Fruit fly (Drosophila melanogaster) whole organism, embryonic: ENCODE data around the gene CG15772.

Experiments used
- Abd-B ChIP-seq: fragments of 200-800 bp; sonication (Bioruptor generic); optimal IDR thresholded peaks from 2 replicates; lab custom pipeline; 2018; ENCODE audit warnings: missing biosample characterization, mild to moderate bottlenecking, missing genetic modification characterization, moderate library complexity
- Adf1 ChIP-seq: fragments of 200-800 bp; sonication (Bioruptor generic); IDR thresholded peaks from 2 replicates; pipeline ENCODE4 v1.3.6; 2022; ENCODE audit warnings: missing biosample characterization, missing genetic modification characterization
- CG10209 ChIP-seq: fragments of 200-800 bp; sonication (Bioruptor generic); optimal IDR thresholded peaks from 3 replicates; lab custom pipeline; 2017; ENCODE audit warnings: missing biosample characterization, mild to moderate bottlenecking, missing genetic modification characterization, missing genetic modification reagents
- CG10979 ChIP-seq: fragments of 200-800 bp; sonication (Bioruptor generic); optimal IDR thresholded peaks from 2 replicates; lab custom pipeline; 2018; ENCODE audit warnings: missing biosample characterization, mild to moderate bottlenecking, missing genetic modification characterization, moderate library complexity
- CG11696 ChIP-seq: fragments of 200-800 bp; sonication (Bioruptor generic); IDR thresholded peaks from 2 replicates; pipeline ENCODE4 v1.3.6; 2022; ENCODE audit warnings: missing biosample characterization, missing genetic modification characterization
- CG12104 ChIP-seq: fragments of 200-800 bp; sonication (Bioruptor generic); optimal IDR thresholded peaks from 3 replicates; lab custom pipeline; 2016; ENCODE audit warnings: missing biosample characterization, missing genetic modification characterization
- CG14014 ChIP-seq: fragments of 200-800 bp; sonication (Bioruptor generic); IDR thresholded peaks from 2 replicates; pipeline ENCODE4 v1.3.6; 2022; ENCODE audit warnings: missing biosample characterization, missing genetic modification characterization
- CG17328 ChIP-seq: fragments of 200-800 bp; sonication (Bioruptor generic); IDR thresholded peaks from 2 replicates; pipeline ENCODE4 v1.3.6; 2022; ENCODE audit warnings: missing biosample characterization, missing genetic modification characterization
- CG17829 ChIP-seq: fragments of 200-800 bp; optimal IDR thresholded peaks from 2 replicates; lab custom pipeline; 2019; ENCODE audit warnings: missing biosample characterization, mild to moderate bottlenecking, missing genetic modification characterization, moderate library complexity
- CG18262 ChIP-seq: fragments of 200-800 bp; optimal IDR thresholded peaks from 3 replicates; lab custom pipeline; 2019; ENCODE audit warnings: missing biosample characterization, mild to moderate bottlenecking, missing genetic modification characterization, moderate library complexity
- CG2202 ChIP-seq: fragments of 200-800 bp; sonication (Bioruptor generic); optimal IDR thresholded peaks from 2 replicates; lab custom pipeline; 2018; ENCODE audit warnings: missing biosample characterization, mild to moderate bottlenecking, missing genetic modification characterization
- CG30403 ChIP-seq: fragments of 200-800 bp; sonication (Bioruptor generic); optimal IDR thresholded peaks from 3 replicates; lab custom pipeline; 2016; ENCODE audit warnings: missing biosample characterization, missing genetic modification characterization
- CG3065 ChIP-seq: fragments of 200-800 bp; sonication (Bioruptor generic); optimal IDR thresholded peaks from 2 replicates; lab custom pipeline; 2016; ENCODE audit warnings: missing biosample characterization, missing genetic modification characterization
- CG31224 ChIP-seq: fragments of 200-800 bp; sonication (Bioruptor generic); IDR thresholded peaks from 2 replicates; pipeline ENCODE4 v1.3.6; 2022; ENCODE audit warnings: missing biosample characterization, missing genetic modification characterization
- CG3847 ChIP-seq: fragments of 200-800 bp; sonication (Bioruptor generic); IDR thresholded peaks from 2 replicates; pipeline ENCODE4 v1.3.6; 2022; ENCODE audit warnings: missing biosample characterization, missing genetic modification characterization
- CG6813 ChIP-seq: fragments of 200-800 bp; sonication (Bioruptor generic); optimal IDR thresholded peaks from 2 replicates; lab custom pipeline; 2017; ENCODE audit warnings: missing biosample characterization, missing genetic modification characterization, mild to moderate bottlenecking, moderate library complexity, missing genetic modification reagents
- CG7556 ChIP-seq: fragments of 200-800 bp; sonication (Bioruptor generic); optimal IDR thresholded peaks from 2 replicates; lab custom pipeline; 2017; ENCODE audit warnings: missing biosample characterization, mild to moderate bottlenecking, missing genetic modification characterization
- CG8944 ChIP-seq: fragments of 200-800 bp; sonication (Bioruptor generic); optimal IDR thresholded peaks from 3 replicates; lab custom pipeline; 2016; ENCODE audit warnings: missing biosample characterization, missing genetic modification characterization
- E2f2 ChIP-seq: fragments of 200-800 bp; sonication (Bioruptor generic); IDR thresholded peaks from 2 replicates; pipeline ENCODE4 v1.3.6; 2022; ENCODE audit warnings: missing biosample characterization, missing genetic modification characterization
- Fer1 ChIP-seq: fragments of 200-800 bp; sonication (Bioruptor generic); optimal IDR thresholded peaks from 2 replicates; lab custom pipeline; 2017; ENCODE audit warnings: missing biosample characterization, mild to moderate bottlenecking, missing genetic modification characterization
- Hr3 ChIP-seq: fragments of 200-800 bp; sonication (Bioruptor generic); optimal IDR thresholded peaks from 3 replicates; lab custom pipeline; 2016; ENCODE audit warnings: missing biosample characterization, missing genetic modification characterization
- Hr51 ChIP-seq, 2 experiments: fragments of 200-800 bp; sonication (Bioruptor generic); optimal IDR thresholded peaks; 2 replicates in 1 of 2; 3 replicates in 1 of 2; lab custom pipeline; 2016 to 2018; ENCODE audit warnings: missing biosample characterization in 2 of 2, missing genetic modification characterization in 2 of 2, mild to moderate bottlenecking in 1 of 2, moderate library complexity in 1 of 2
- Lim3 ChIP-seq: fragments of 200-800 bp; sonication (Bioruptor generic); IDR thresholded peaks from 2 replicates; pipeline ENCODE4 v1.3.6; 2022; ENCODE audit warnings: missing biosample characterization, missing genetic modification characterization
- MESR4 ChIP-seq: fragments of 200-800 bp; sonication (Bioruptor generic); optimal IDR thresholded peaks from 2 replicates; lab custom pipeline; 2018; ENCODE audit warnings: missing biosample characterization, mild to moderate bottlenecking, missing genetic modification characterization, moderate library complexity
- MTF-1 ChIP-seq: fragments of 200-800 bp; sonication (Bioruptor generic); optimal IDR thresholded peaks from 2 replicates; lab custom pipeline; 2018; ENCODE audit warnings: missing biosample characterization, mild to moderate bottlenecking, missing genetic modification characterization, borderline replicate concordance
- Med ChIP-seq: fragments of 200-800 bp; sonication (Bioruptor generic); peaks from one replicate; lab custom pipeline; 2016; ENCODE audit warnings: missing biosample characterization, missing genetic modification characterization, mild to moderate bottlenecking, inconsistent platforms, moderate library complexity
- Ptx1 ChIP-seq: fragments of 200-800 bp; sonication (Bioruptor generic); IDR thresholded peaks from 2 replicates; pipeline ENCODE4 v1.3.6; 2022; ENCODE audit warnings: missing biosample characterization, missing genetic modification characterization
- Rfx ChIP-seq: fragments of 200-800 bp; sonication (Bioruptor generic); IDR thresholded peaks from 2 replicates; pipeline ENCODE4 v1.3.6; 2022; ENCODE audit warnings: missing biosample characterization, missing genetic modification characterization
- Taf1 ChIP-seq: fragments of 200-800 bp; sonication (Bioruptor generic); IDR thresholded peaks from 2 replicates; pipeline ENCODE4 v1.3.6; 2022; ENCODE audit warnings: missing biosample characterization, missing genetic modification characterization
- Vsx1 ChIP-seq: fragments of 200-800 bp; sonication (Bioruptor generic); optimal IDR thresholded peaks from 2 replicates; lab custom pipeline; 2017; ENCODE audit warnings: missing biosample characterization, mild to moderate bottlenecking, missing genetic modification characterization, missing genetic modification reagents
- Xbp1 ChIP-seq: fragments of 200-800 bp; sonication (Bioruptor generic); optimal IDR thresholded peaks from 3 replicates; lab custom pipeline; 2016; ENCODE audit warnings: missing biosample characterization, mild to moderate bottlenecking, missing genetic modification characterization
- Xrp1 ChIP-seq: fragments of 200-800 bp; sonication (Bioruptor generic); IDR thresholded peaks from 2 replicates; pipeline ENCODE4 v1.3.6; 2022; ENCODE audit warnings: missing biosample characterization, missing genetic modification characterization
- ash1 ChIP-seq: fragments of 200-800 bp; sonication (Bioruptor generic); optimal IDR thresholded peaks from 2 replicates; lab custom pipeline; 2018; ENCODE audit warnings: missing biosample characterization, mild to moderate bottlenecking, missing genetic modification characterization
- ci ChIP-seq: fragments of 200-800 bp; sonication (Bioruptor generic); IDR thresholded peaks from 3 replicates; pipeline ENCODE4 v1.3.6; 2022; ENCODE audit warnings: missing biosample characterization, missing genetic modification characterization
- dmrt99B ChIP-seq: fragments of 200-800 bp; sonication (Bioruptor generic); optimal IDR thresholded peaks from 2 replicates; lab custom pipeline; 2018; ENCODE audit warnings: missing biosample characterization, mild to moderate bottlenecking, missing genetic modification characterization, moderate library complexity
- ems ChIP-seq: fragments of 200-800 bp; sonication (Bioruptor generic); optimal IDR thresholded peaks from 3 replicates; lab custom pipeline; 2016; ENCODE audit warnings: missing biosample characterization, missing genetic modification characterization
- exex ChIP-seq: fragments of 200-800 bp; sonication (Bioruptor generic); optimal IDR thresholded peaks from 4 replicates; lab custom pipeline; 2018; ENCODE audit warnings: missing biosample characterization, mild to moderate bottlenecking, missing genetic modification characterization, moderate library complexity
- ftz-f1 ChIP-seq: fragments of 200-800 bp; sonication (Bioruptor generic); optimal IDR thresholded peaks from 2 replicates; lab custom pipeline; 2016; ENCODE audit warnings: missing biosample characterization, missing genetic modification characterization
- grau ChIP-seq: fragments of 200-800 bp; optimal IDR thresholded peaks from 3 replicates; lab custom pipeline; 2019; ENCODE audit warnings: missing biosample characterization, mild to moderate bottlenecking, missing genetic modification characterization, moderate library complexity
- gsb ChIP-seq: fragments of 200-800 bp; sonication (Bioruptor generic); IDR thresholded peaks from 2 replicates; pipeline ENCODE4 v1.3.6; 2022; ENCODE audit warnings: missing biosample characterization, missing genetic modification characterization
- jumu ChIP-seq: fragments of 200-800 bp; sonication (Bioruptor generic); optimal IDR thresholded peaks from 3 replicates; lab custom pipeline; 2016; ENCODE audit warnings: missing biosample characterization, missing genetic modification characterization
- lmd ChIP-seq: fragments of 200-800 bp; sonication (Bioruptor generic); IDR thresholded peaks from 2 replicates; pipeline ENCODE4 v1.3.6; 2022; ENCODE audit warnings: missing biosample characterization, missing genetic modification characterization
- maf-S ChIP-seq: fragments of 200-800 bp; sonication (Bioruptor generic); optimal IDR thresholded peaks from 2 replicates; lab custom pipeline; 2016; ENCODE audit warnings: missing biosample characterization, missing genetic modification characterization
- oc ChIP-seq: fragments of 200-800 bp; sonication (Bioruptor generic); optimal IDR thresholded peaks from 2 replicates; lab custom pipeline; 2018; ENCODE audit warnings: missing biosample characterization, mild to moderate bottlenecking, missing genetic modification characterization, moderate library complexity
- org-1 ChIP-seq: fragments of 200-800 bp; sonication (Bioruptor generic); optimal IDR thresholded peaks from 2 replicates; lab custom pipeline; 2017; ENCODE audit warnings: missing biosample characterization, missing genetic modification characterization
- otp ChIP-seq: fragments of 200-800 bp; sonication (Bioruptor generic); IDR thresholded peaks from 3 replicates; pipeline ENCODE4, ENCODE4 v1.3.6; 2022; ENCODE audit warnings: missing biosample characterization, missing genetic modification characterization
- pan ChIP-seq, 4 experiments: fragments of >200 bp in 3 of 4; fragments of 200-800 bp in 1 of 4; sonication (Bioruptor generic) in 1 of 4; optimal IDR thresholded peaks in 3 of 4; IDR thresholded peaks in 1 of 4; 2 replicates each; pipeline versions ENCODE4 v1.3.6 to Lab custom; 2017 to 2022; ENCODE audit warnings: missing biosample characterization in 2 of 4, missing genetic modification characterization in 2 of 4, mixed read lengths in 1 of 4
- phol ChIP-seq: fragments of 200-800 bp; sonication (Bioruptor generic); optimal IDR thresholded peaks from 3 replicates; lab custom pipeline; 2018; ENCODE audit warnings: missing biosample characterization, mild to moderate bottlenecking, missing genetic modification characterization, moderate library complexity
- seq ChIP-seq: fragments of 200-800 bp; sonication (Bioruptor generic); IDR thresholded peaks from 2 replicates; pipeline ENCODE4 v1.3.6; 2022; ENCODE audit warnings: missing biosample characterization, missing genetic modification characterization
- ttk ChIP-seq: fragments of 200-800 bp; sonication (Bioruptor generic); IDR thresholded peaks from 2 replicates; pipeline ENCODE4 v2.1.2; 2022; ENCODE audit warnings: missing biosample characterization, missing genetic modification characterization

Gene CG15772

DNA sequence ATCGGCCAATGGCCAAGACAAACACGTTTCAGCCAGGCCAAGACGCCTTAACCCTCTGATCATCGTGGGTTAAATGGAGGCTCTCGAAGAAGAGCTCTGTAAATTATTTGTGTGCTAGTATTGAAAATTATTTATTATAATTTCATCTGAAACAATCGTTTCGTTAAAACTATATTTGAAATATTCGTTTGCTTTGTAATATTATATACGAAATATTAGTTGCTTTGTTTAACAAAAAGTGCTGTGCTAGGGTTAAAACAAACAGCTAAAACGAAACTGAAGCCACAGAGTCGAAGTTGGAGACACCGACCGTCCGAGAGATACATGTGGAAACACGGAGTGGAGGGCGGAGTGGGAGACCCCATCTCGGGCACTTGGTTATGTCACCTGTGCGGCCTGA lies 34.5 kb downstream of the CG15772 start (continued):
- TF ChIP-seq Hr51 (GFP tag; optimal IDR thresholded peaks at IDR 0.05; lab: Kevin White, UChicago): peak in 1 of 2 experiments; percentile 76
- TF ChIP-seq ash1: no peak
- no peak for TF ChIP-seq pan (optimal IDR thresholded peaks at IDR 0.05; lab: Kevin White, UChicago)
- peak in 1 of 2 experiments; percentile 52 for TF ChIP-seq pan (GFP tag; optimal IDR thresholded peaks at IDR 0.05 in 1 of 2, IDR thresholded peaks at IDR 0.05 in 1 of 2)
- TF ChIP-seq oc (tag; lab: Kevin White, UChicago): peak; percentile 33
- TF ChIP-seq CG12104 (GFP tag; lab: Kevin White, UChicago): no peak
- no peak for TF ChIP-seq CG11696
- no peak for TF ChIP-seq Abd-B (GFP tag; lab: Kevin White, UChicago)
- TF ChIP-seq Lim3: no peak
- TF ChIP-seq CG3065 (GFP tag; lab: Kevin White, UChicago): no peak
- peak; percentile 66 for TF ChIP-seq Ptx1
- no peak for TF ChIP-seq CG10209 (GFP tag; lab: Kevin White, UChicago)
- TF ChIP-seq ci (GFP tag; lab: Robert Waterston, UW): peak; percentile 44; the same call in 2 of the 3 replicates
- peak; percentile 32 for TF ChIP-seq CG30403 (GFP tag; lab: Kevin White, UChicago)
- no peak for TF ChIP-seq CG10979 (tag; lab: Kevin White, UChicago)
- no peak for TF ChIP-seq CG3847 (GFP tag; lab: Robert Waterston, UW)
- TF ChIP-seq CG7556 (GFP tag; lab: Kevin White, UChicago): peak; percentile 46
- TF ChIP-seq Xrp1 (GFP tag; lab: Robert Waterston, UW): peak; percentile 34; the same call in 1 of the 2 replicates
- 0 out of 2 replicates have a peak, but pooled peaks have one; percentile 21 for TF ChIP-seq lmd
- TF ChIP-seq Fer1 (GFP tag; lab: Kevin White, UChicago): no peak
- TF ChIP-seq CG31224 (GFP tag; lab: Robert Waterston, UW): no peak
- TF ChIP-seq maf-S (GFP tag; lab: Kevin White, UChicago): no peak
- TF ChIP-seq CG17829 (tag; lab: Kevin White, UChicago): no peak
- TF ChIP-seq CG2202 (tag; lab: Kevin White, UChicago): no peak
- TF ChIP-seq exex (tag; lab: Kevin White, UChicago): no peak
- no peak for TF ChIP-seq CG8944 (GFP tag; lab: Kevin White, UChicago)
- TF ChIP-seq phol (tag; lab: Kevin White, UChicago): no peak
- TF ChIP-seq CG17328 (GFP tag; lab: Robert Waterston, UW): peak; percentile 10; the same call in 1 of the 2 replicates
- TF ChIP-seq Xbp1: peak; percentile 7
- TF ChIP-seq Vsx1 (GFP tag; lab: Kevin White, UChicago): no peak
- 0 out of 2 replicates have a peak, but pooled peaks have one; percentile 26 for TF ChIP-seq ttk (GFP tag; lab: Robert Waterston, UW)
- no peak for TF ChIP-seq jumu (GFP tag; lab: Kevin White, UChicago)
- TF ChIP-seq Hr3 (GFP tag; lab: Kevin White, UChicago): no peak
- peak; percentile 58 for TF ChIP-seq CG18262 (tag; lab: Kevin White, UChicago)
- TF ChIP-seq MESR4 (GFP tag; lab: Kevin White, UChicago): no peak
- TF ChIP-seq ftz-f1 (GFP tag; lab: Kevin White, UChicago): no peak
- no peak for TF ChIP-seq CG6813
- TF ChIP-seq ems: peak; percentile 4
- TF ChIP-seq otp: no peak
- peak; percentile 72 for TF ChIP-seq dmrt99B
- TF ChIP-seq E2f2 (GFP tag; lab: Robert Waterston, UW): peak; percentile 15; the same call in 1 of the 2 replicates
- TF ChIP-seq Rfx (GFP tag; lab: Robert Waterston, UW): 0 out of 2 replicates have a peak, but pooled peaks have one; percentile 21
- peak; percentile 16; the same call in 1 of the 2 replicates for TF ChIP-seq CG14014 (GFP tag; lab: Robert Waterston, UW)
- no peak for TF ChIP-seq Adf1 (GFP tag; lab: Robert Waterston, UW)
- peak; percentile 41 for TF ChIP-seq Med (GFP tag; lab: Kevin White, UChicago)
- 0 out of 2 replicates have a peak, but pooled peaks have one; percentile 37 for TF ChIP-seq seq (GFP tag; lab: Robert Waterston, UW)
- peak; percentile 1 for TF ChIP-seq org-1 (GFP tag; lab: Kevin White, UChicago)
- TF ChIP-seq MTF-1 (GFP tag; lab: Kevin White, UChicago): no peak
- no peak for TF ChIP-seq Taf1 (GFP tag; lab: Robert Waterston, UW)
- no peak for TF ChIP-seq gsb (GFP tag; lab: Robert Waterston, UW)
- TF ChIP-seq grau: peak; percentile 54
